ENCODE assay signal across 1 fruit fly cellular context in genomic region chr3L:18238568-18238967, dm6.
A peak's percentile ranks its signal among the peaks of the same experiment; 100 is the strongest.
TF ChIP-seq lines count a peak whose summit lies in the region.

No protein-coding gene starts in this region.

TF ChIP-seq in whole organism, embryonic, 481 proteins besides CTCF, POLR2A, EP300 and RAD21 (continued from another document and continues in another):
- TF ChIP-seq cad (GFP tag; optimal IDR thresholded peaks at IDR 0.05; lab: Kevin White, UChicago) (no peak), chif (GFP tag; optimal IDR thresholded peaks at IDR 0.05; lab: Kevin White, UChicago) (peak; percentile 40 to 81), CG6813 (GFP tag; optimal IDR thresholded peaks at IDR 0.05; lab: Kevin White, UChicago) (no peak), ab (GFP tag; optimal IDR thresholded peaks at IDR 0.05; lab: Kevin White, UChicago) (no peak), Lpt (GFP tag; optimal IDR thresholded peaks at IDR 0.05; lab: Kevin White, UChicago) (no peak), CG10267 (tag; optimal IDR thresholded peaks at IDR 0.05; lab: Kevin White, UChicago) (peak; percentile 82), CG9727 (GFP tag; optimal IDR thresholded peaks at IDR 0.05; lab: Kevin White, UChicago) (peak; percentile 80), grau (tag; optimal IDR thresholded peaks at IDR 0.05; lab: Kevin White, UChicago) (peak; percentile 78), CG10366 (GFP tag; IDR thresholded peaks at IDR 0.05; lab: Robert Waterston, UW) (peak; percentile 41; the same call in 1 of the 2 replicates), CG10462 (GFP tag; optimal IDR thresholded peaks at IDR 0.05; lab: Kevin White, UChicago) (peak; percentile 70), Scr (GFP tag; IDR thresholded peaks at IDR 0.05; lab: Robert Waterston, UW; ENCODE audit: partially characterized antibody) (no peak), sr (GFP tag; IDR thresholded peaks at IDR 0.05; lab: Robert Waterston, UW) (no peak), tio (GFP tag; optimal IDR thresholded peaks at IDR 0.05; lab: Kevin White, UChicago) (peak; percentile 78), Awh (GFP tag; IDR thresholded peaks at IDR 0.05; lab: Robert Waterston, UW) (no peak), CG1792 (GFP tag; optimal IDR thresholded peaks at IDR 0.05; lab: Kevin White, UChicago) (no peak), CG10274 (GFP tag; optimal IDR thresholded peaks at IDR 0.05; lab: Kevin White, UChicago) (no peak), ems (GFP tag; optimal IDR thresholded peaks at IDR 0.05; lab: Kevin White, UChicago) (peak; percentile 50), vvl (GFP tag; IDR thresholded peaks at IDR 0.05; lab: Robert Waterston, UW) (peak; percentile 70), Eip74EF (GFP tag; optimal IDR thresholded peaks at IDR 0.05; lab: Kevin White, UChicago) (peak in 1 of 2 experiments; percentile 70), caup (GFP tag; optimal IDR thresholded peaks at IDR 0.05; lab: Kevin White, UChicago; ENCODE audit: severe bottlenecking) (peak; percentile 2), CG8478 (optimal IDR thresholded peaks at IDR 0.05; lab: Kevin White, UChicago) (no peak), YL-1 (GFP tag; optimal IDR thresholded peaks at IDR 0.05; lab: Kevin White, UChicago) (no peak), CG4282 (GFP tag; optimal IDR thresholded peaks at IDR 0.05; lab: Kevin White, UChicago) (no peak), CG12942 (GFP tag; optimal IDR thresholded peaks at IDR 0.05; lab: Kevin White, UChicago) (peak; percentile 46), NC2β (GFP tag; optimal IDR thresholded peaks at IDR 0.05; lab: Kevin White, UChicago) (peak; percentile 73), CG15601 (tag; optimal IDR thresholded peaks at IDR 0.05; lab: Kevin White, UChicago) (peak; percentile 89), Adf1 (GFP tag; IDR thresholded peaks at IDR 0.05; lab: Robert Waterston, UW) (no peak), CG10654 (GFP tag; optimal IDR thresholded peaks at IDR 0.05; lab: Kevin White, UChicago) (peak; percentile 42), ac (GFP tag; optimal IDR thresholded peaks at IDR 0.05; lab: Kevin White, UChicago) (no peak), ftz-f1 (GFP tag; optimal IDR thresholded peaks at IDR 0.05; lab: Kevin White, UChicago) (no peak), Kr (GFP tag; optimal IDR thresholded peaks at IDR 0.05; lab: Kevin White, UChicago) (no peak), HHEX (GFP tag; optimal IDR thresholded peaks at IDR 0.05; lab: Kevin White, UChicago) (peak; percentile 37), sna (GFP tag; IDR thresholded peaks at IDR 0.05; lab: Robert Waterston, UW; ENCODE audit: partially characterized antibody) (no peak), CG1024 (GFP tag; IDR thresholded peaks at IDR 0.05; lab: Robert Waterston, UW) (0 out of 2 replicates have a peak, but pooled peaks have one; percentile 12), Sry-β (GFP tag; optimal IDR thresholded peaks at IDR 0.05; lab: Kevin White, UChicago) (no peak), CG11398 (GFP tag; optimal IDR thresholded peaks at IDR 0.05; lab: Kevin White, UChicago) (peak; percentile 25), CG4328 (GFP tag; optimal IDR thresholded peaks at IDR 0.05; lab: Kevin White, UChicago) (peak; percentile 42), CG11247 (GFP tag; IDR thresholded peaks at IDR 0.05; lab: Robert Waterston, UW) (no peak), lola (GFP tag; optimal IDR thresholded peaks at IDR 0.05; lab: Kevin White, UChicago) (peak in 1 of 3 experiments; percentile 93), CG18764 (GFP tag; optimal IDR thresholded peaks at IDR 0.05; lab: Kevin White, UChicago) (peak; percentile 45), zen (tag; optimal IDR thresholded peaks at IDR 0.05; lab: Kevin White, UChicago) (peak; percentile 62), danr (GFP tag; IDR thresholded peaks at IDR 0.05; lab: Robert Waterston, UW) (peak; percentile 44; the same call in 1 of the 2 replicates), CG31224 (GFP tag; IDR thresholded peaks at IDR 0.05; lab: Robert Waterston, UW) (no peak), ttk (GFP tag; IDR thresholded peaks at IDR 0.05; lab: Robert Waterston, UW) (no peak), CG31365 (tag; optimal IDR thresholded peaks at IDR 0.05; lab: Kevin White, UChicago) (no peak), CG8924 (tag; optimal IDR thresholded peaks at IDR 0.05; lab: Kevin White, UChicago) (peak; percentile 82), CG17359 (tag; optimal IDR thresholded peaks at IDR 0.05; lab: Kevin White, UChicago) (peak; percentile 69), H15 (GFP tag; IDR thresholded peaks at IDR 0.05; lab: Robert Waterston, UW) (peak; percentile 54; the same call in 2 of the 3 replicates), sqz (GFP tag; optimal IDR thresholded peaks at IDR 0.05; lab: Kevin White, UChicago) (peak; percentile 59), CG4820 (GFP tag; optimal IDR thresholded peaks at IDR 0.05; lab: Kevin White, UChicago) (peak; percentile 77), peb (GFP tag; IDR thresholded peaks at IDR 0.05; lab: Robert Waterston, UW) (peak; percentile 66; the same call in 1 of the 2 replicates), so (GFP tag; IDR thresholded peaks at IDR 0.05; lab: Robert Waterston, UW) (peak; percentile 52; the same call in 1 of the 3 replicates), CG14667 (GFP tag; IDR thresholded peaks at IDR 0.05; lab: Robert Waterston, UW) (peak; percentile 42; the same call in 1 of the 2 replicates), CrebB (tag; optimal IDR thresholded peaks at IDR 0.05; lab: Kevin White, UChicago) (no peak), CG4404 (GFP tag; IDR thresholded peaks at IDR 0.05; lab: Robert Waterston, UW) (no peak), CG1233 (GFP tag; optimal IDR thresholded peaks at IDR 0.05; lab: Kevin White, UChicago) (peak; percentile 65), Trl (optimal IDR thresholded peaks at IDR 0.05; lab: Kevin White, UChicago) (no peak), Trl (GFP tag; optimal IDR thresholded peaks at IDR 0.05; lab: Kevin White, UChicago) (peak; percentile 40), bab2 (GFP tag; optimal IDR thresholded peaks at IDR 0.05; lab: Kevin White, UChicago) (peak; percentile 62), pnt (GFP tag; optimal IDR thresholded peaks at IDR 0.05; lab: Kevin White, UChicago) (peak; percentile 68), CG7372 (GFP tag; IDR thresholded peaks at IDR 0.05; lab: Robert Waterston, UW) (peak; percentile 47), cg (GFP tag; optimal IDR thresholded peaks at IDR 0.05; lab: Kevin White, UChicago) (no peak), Taf1 (GFP tag; IDR thresholded peaks at IDR 0.05; lab: Robert Waterston, UW) (no peak), CG2202 (tag; optimal IDR thresholded peaks at IDR 0.05; lab: Kevin White, UChicago) (peak; percentile 86), Dfd (GFP tag; optimal IDR thresholded peaks at IDR 0.05; lab: Kevin White, UChicago) (no peak), CG7786 (GFP tag; optimal IDR thresholded peaks at IDR 0.05; lab: Kevin White, UChicago) (peak; percentile 40), CG16779 (GFP tag; IDR thresholded peaks at IDR 0.05; lab: Robert Waterston, UW) (no peak), sens-2 (GFP tag; IDR thresholded peaks at IDR 0.05; lab: Robert Waterston, UW) (no peak), Sox100B (GFP tag; optimal IDR thresholded peaks at IDR 0.05; lab: Kevin White, UChicago) (peak; percentile 79), CG9876 (GFP tag; optimal IDR thresholded peaks at IDR 0.05; lab: Kevin White, UChicago) (peak; percentile 6), stc (GFP tag; IDR thresholded peaks at IDR 0.05; lab: Robert Waterston, UW) (0 out of 2 replicates have a peak, but pooled peaks have one; percentile 18), br (optimal IDR thresholded peaks at IDR 0.05; lab: Kevin White, UChicago) (no peak), ken (GFP tag; IDR thresholded peaks at IDR 0.05; lab: Robert Waterston, UW) (0 out of 3 replicates have a peak, but pooled peaks have one; percentile 58), HLH54F (GFP tag; optimal IDR thresholded peaks at IDR 0.05; lab: Kevin White, UChicago) (no peak), Side (GFP tag; optimal IDR thresholded peaks at IDR 0.05; lab: Kevin White, UChicago) (no peak), Nf-YB (GFP tag; optimal IDR thresholded peaks at IDR 0.05; lab: Kevin White, UChicago) (no peak), CG6254 (GFP tag; optimal IDR thresholded peaks at IDR 0.05; lab: Kevin White, UChicago) (peak; percentile 72), repo (GFP tag; optimal IDR thresholded peaks at IDR 0.05; lab: Kevin White, UChicago) (no peak), Hr78 (GFP tag; optimal IDR thresholded peaks at IDR 0.05; lab: Kevin White, UChicago) (peak in 1 of 2 experiments; percentile 53), Rfx (GFP tag; IDR thresholded peaks at IDR 0.05; lab: Robert Waterston, UW) (no peak), maf-S (GFP tag; optimal IDR thresholded peaks at IDR 0.05; lab: Kevin White, UChicago) (peak; percentile 30), row (GFP tag; IDR thresholded peaks at IDR 0.05; lab: Robert Waterston, UW) (peak; percentile 68), CG9609 (GFP tag; optimal IDR thresholded peaks at IDR 0.05; lab: Kevin White, UChicago) (peak; percentile 36), CG1603 (tag; optimal IDR thresholded peaks at IDR 0.05; lab: Kevin White, UChicago) (peak; percentile 82), grn (GFP tag; optimal IDR thresholded peaks at IDR 0.05; lab: Kevin White, UChicago) (no peak), CG15011 (GFP tag; optimal IDR thresholded peaks at IDR 0.05; lab: Kevin White, UChicago) (peak; percentile 37), Meics (GFP tag; optimal IDR thresholded peaks at IDR 0.05; lab: Kevin White, UChicago) (no peak), Antp (GFP tag; optimal IDR thresholded peaks at IDR 0.05; lab: Kevin White, UChicago) (peak; percentile 55), CG15514 (GFP tag; optimal IDR thresholded peaks at IDR 0.05; lab: Kevin White, UChicago) (no peak), schlank (tag; optimal IDR thresholded peaks at IDR 0.05; lab: Kevin White, UChicago) (no peak), pzg (GFP tag; optimal IDR thresholded peaks at IDR 0.05; lab: Kevin White, UChicago) (no peak), Sox102F (GFP tag; optimal IDR thresholded peaks at IDR 0.05; lab: Kevin White, UChicago) (peak; percentile 79), fd102C (GFP tag; optimal IDR thresholded peaks at IDR 0.05; lab: Kevin White, UChicago) (no peak), CG13894 (tag; optimal IDR thresholded peaks at IDR 0.05; lab: Kevin White, UChicago) (no peak), CG13296 (GFP tag; optimal IDR thresholded peaks at IDR 0.05; lab: Kevin White, UChicago) (no peak), dpn (GFP tag; optimal IDR thresholded peaks at IDR 0.05; lab: Kevin White, UChicago) (peak; percentile 23 to 70), slou (GFP tag; optimal IDR thresholded peaks at IDR 0.05; lab: Kevin White, UChicago) (no peak), CG13424 (tag; optimal IDR thresholded peaks at IDR 0.05; lab: Kevin White, UChicago) (peak; percentile 84), CG14965 (GFP tag; optimal IDR thresholded peaks at IDR 0.05; lab: Kevin White, UChicago; ENCODE audit: borderline replicate concordance) (no peak), Bteb2 (GFP tag; optimal IDR thresholded peaks at IDR 0.05; lab: Kevin White, UChicago) (no peak), CG7271 (tag; optimal IDR thresholded peaks at IDR 0.05; lab: Kevin White, UChicago) (peak; percentile 21), ERR (GFP tag; optimal IDR thresholded peaks at IDR 0.05; lab: Kevin White, UChicago) (no peak), HLHmδ (GFP tag; optimal IDR thresholded peaks at IDR 0.05; lab: Kevin White, UChicago) (no peak), CG17568 (GFP tag; optimal IDR thresholded peaks at IDR 0.05; lab: Kevin White, UChicago) (peak; percentile 56), CG11093 (GFP tag; IDR thresholded peaks at IDR 0.05; lab: Robert Waterston, UW) (peak; percentile 26; the same call in 1 of the 3 replicates), Doc3 (GFP tag; IDR thresholded peaks at IDR 0.05; lab: Robert Waterston, UW; ENCODE audit: partially characterized antibody) (no peak), Oaz (GFP tag; IDR thresholded peaks at IDR 0.05; lab: Robert Waterston, UW) (no peak), Xrp1 (GFP tag; IDR thresholded peaks at IDR 0.05; lab: Robert Waterston, UW) (peak; percentile 84), emc (GFP tag; optimal IDR thresholded peaks at IDR 0.05; lab: Kevin White, UChicago) (no peak), unpg (GFP tag; optimal IDR thresholded peaks at IDR 0.05; lab: Kevin White, UChicago) (peak; percentile 82), TFAM (GFP tag; optimal IDR thresholded peaks at IDR 0.05; lab: Kevin White, UChicago) (peak; percentile 8), CG17802 (tag; optimal IDR thresholded peaks at IDR 0.05; lab: Kevin White, UChicago) (peak; percentile 17), MTF-1 (GFP tag; optimal IDR thresholded peaks at IDR 0.05; lab: Kevin White, UChicago; ENCODE audit: borderline replicate concordance) (no peak), inv (GFP tag; IDR thresholded peaks at IDR 0.05; lab: Robert Waterston, UW; ENCODE audit: partially characterized antibody) (no peak), CG6654 (GFP tag; optimal IDR thresholded peaks at IDR 0.05; lab: Kevin White, UChicago) (peak; percentile 57), CG18011 (GFP tag; optimal IDR thresholded peaks at IDR 0.05; lab: Kevin White, UChicago) (no peak), vfl (GFP tag; optimal IDR thresholded peaks at IDR 0.05; lab: Kevin White, UChicago) (no peak), CG6689 (GFP tag; IDR thresholded peaks at IDR 0.05; lab: Robert Waterston, UW) (peak; percentile 73), CG2889 (GFP tag; IDR thresholded peaks at IDR 0.05; lab: Robert Waterston, UW) (no peak), fd3F (GFP tag; optimal IDR thresholded peaks at IDR 0.05; lab: Kevin White, UChicago) (no peak), Dad (GFP tag; optimal IDR thresholded peaks at IDR 0.05; lab: Kevin White, UChicago) (no peak), mam (GFP tag; optimal IDR thresholded peaks at IDR 0.05; lab: Kevin White, UChicago) (peak; percentile 10), CG2129 (GFP tag; IDR thresholded peaks at IDR 0.05; lab: Robert Waterston, UW; ENCODE audit: partially characterized antibody) (no peak), ash1 (GFP tag; optimal IDR thresholded peaks at IDR 0.05; lab: Kevin White, UChicago) (no peak), sob (GFP tag; IDR thresholded peaks at IDR 0.05; lab: Robert Waterston, UW) (peak; percentile 14; the same call in 1 of the 2 replicates), CG5953 (GFP tag; IDR thresholded peaks at IDR 0.05; lab: Robert Waterston, UW) (0 out of 2 replicates have a peak, but pooled peaks have one; percentile 13), CG2712 (tag; optimal IDR thresholded peaks at IDR 0.05; lab: Kevin White, UChicago) (peak; percentile 94), NK7.1 (GFP tag; optimal IDR thresholded peaks at IDR 0.05; lab: Kevin White, UChicago) (no peak), CG9437 (GFP tag; optimal IDR thresholded peaks at IDR 0.05; lab: Kevin White, UChicago) (peak; percentile 65), BEAF-32 (GFP tag; optimal IDR thresholded peaks at IDR 0.05; lab: Kevin White, UChicago) (no peak), rib (GFP tag; IDR thresholded peaks at IDR 0.05; lab: Robert Waterston, UW) (no peak), Mrtf (GFP tag; IDR thresholded peaks at IDR 0.05; lab: Robert Waterston, UW) (no peak), Gsc (GFP tag; IDR thresholded peaks at IDR 0.05; lab: Robert Waterston, UW) (no peak)
